Worm (Caenorhabditis elegans) whole organism, L3 larva: ENCODE results near the gene B0432.1.

Source experiments
- R02D3.7 ChIP-seq: fragments of 150-350 bp; optimal IDR thresholded peaks from 2 replicates; lab custom pipeline; 2014; ENCODE audit warnings: missing biosample characterization, missing genetic modification characterization
- ama-1 ChIP-seq: fragments of 150-350 bp; optimal IDR thresholded peaks from 2 replicates; lab custom pipeline; 2018
- egl-27 ChIP-seq: sonication (generic microtip); optimal IDR thresholded peaks from 4 replicates; lab custom pipeline; 2017; ENCODE audit warnings: missing biosample characterization, missing genetic modification reagents, missing genetic modification characterization
- fkh-10 ChIP-seq: sonication (generic microtip); optimal IDR thresholded peaks from 2 replicates; lab custom pipeline; 2017; ENCODE audit warnings: missing biosample characterization, missing genetic modification reagents, missing genetic modification characterization
- lin-39 ChIP-seq: fragments of 150-350 bp; optimal IDR thresholded peaks from 2 replicates; lab custom pipeline; 2018; ENCODE audit warnings: missing biosample characterization, missing genetic modification reagents, missing genetic modification characterization
- mdl-1 ChIP-seq: fragments of 150-350 bp; optimal IDR thresholded peaks from 2 replicates; lab custom pipeline; 2014; ENCODE audit warnings: missing biosample characterization, missing genetic modification characterization
- mml-1 ChIP-seq: fragments of 150-350 bp; sonication (generic microtip); optimal IDR thresholded peaks from 3 replicates; lab custom pipeline; 2014; ENCODE audit warnings: missing biosample characterization, missing genetic modification characterization
- nhr-12 ChIP-seq: fragments of 150-350 bp; optimal IDR thresholded peaks from 2 replicates; lab custom pipeline; 2014; ENCODE audit warnings: missing biosample characterization, missing genetic modification characterization
- nhr-23 ChIP-seq: fragments of 150-350 bp; optimal IDR thresholded peaks from 2 replicates; lab custom pipeline; 2014; ENCODE audit warnings: missing biosample characterization, missing genetic modification reagents, missing genetic modification characterization
- nhr-43 ChIP-seq: sonication (generic microtip); optimal IDR thresholded peaks from 2 replicates; lab custom pipeline; 2016; ENCODE audit warnings: mild to moderate bottlenecking, missing genetic modification characterization, missing compliant biosample characterization; ENCODE audit not compliant: poor library complexity, severe bottlenecking
- nhr-76 ChIP-seq: fragments of 150-350 bp; sonication (generic microtip); optimal IDR thresholded peaks from 5 replicates; lab custom pipeline; 2014; ENCODE audit warnings: missing biosample characterization, missing genetic modification characterization
- skn-1 ChIP-seq: fragments of 150-350 bp; optimal IDR thresholded peaks from 2 replicates; lab custom pipeline; 2014; ENCODE audit warnings: missing biosample characterization, missing genetic modification characterization

DNA sequence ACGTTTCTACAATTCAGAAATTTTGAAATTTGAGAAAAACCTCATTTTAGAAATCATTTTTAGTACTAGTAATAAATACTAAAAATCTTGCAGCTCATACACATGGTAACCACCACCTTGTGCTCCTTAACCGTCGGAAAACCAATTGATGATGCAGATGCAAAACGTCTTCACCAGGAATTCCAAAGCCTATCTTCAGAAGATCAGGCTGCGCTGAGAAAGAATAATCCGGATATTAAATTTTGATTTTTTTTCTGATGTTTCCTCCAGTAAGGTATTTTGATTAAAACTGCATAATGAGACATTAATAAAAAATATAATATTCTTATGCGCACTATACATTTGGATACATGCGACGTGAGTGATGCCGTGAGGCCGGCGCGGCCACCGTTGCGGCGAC, 23.6 kb downstream of the B0432.1 start:
- no peak for TF ChIP-seq lin-39 (tag; lab: Kevin White, UChicago)
- TF ChIP-seq egl-27 (tag; lab: Kevin White, UChicago): no peak
- TF ChIP-seq fkh-10 (GFP tag; lab: Kevin White, UChicago): no peak
- no peak for TF ChIP-seq R02D3.7 (tag; lab: Kevin White, UChicago)
- no peak for TF ChIP-seq mdl-1 (tag; lab: Kevin White, UChicago)
- TF ChIP-seq skn-1 (tag; lab: Kevin White, UChicago): no peak
- no peak for TF ChIP-seq nhr-23 (tag; lab: Kevin White, UChicago)
- no peak for TF ChIP-seq mml-1 (tag; lab: Kevin White, UChicago)
- no peak for TF ChIP-seq nhr-12 (tag; lab: Kevin White, UChicago)
- no peak for TF ChIP-seq ama-1 (lab: Kevin White, UChicago)
- no peak for TF ChIP-seq nhr-76 (tag; lab: Kevin White, UChicago)
- no peak for TF ChIP-seq nhr-43 (tag; lab: Kevin White, UChicago)
